Fruit fly (Drosophila melanogaster) whole organism, embryonic: Measurements from ENCODE around the gene Hsp110.
A peak's percentile ranks its signal among the peaks of the same experiment; 100 is the strongest.

Source experiments
- Aef1 ChIP-seq: fragments of 200-800 bp; sonication (Bioruptor generic); IDR thresholded peaks from 3 replicates; pipeline ENCODE4 v1.3.6; 2022; ENCODE audit warnings: missing biosample characterization, missing genetic modification characterization
- Blimp-1 ChIP-seq: fragments of 200-800 bp; sonication (Bioruptor generic); optimal IDR thresholded peaks from 3 replicates; lab custom pipeline; 2018; ENCODE audit warnings: missing biosample characterization, missing genetic modification characterization, mild to moderate bottlenecking, moderate library complexity, missing genetic modification reagents
- BtbVII ChIP-seq: fragments of 200-800 bp; sonication (Bioruptor generic); optimal IDR thresholded peaks from 3 replicates; lab custom pipeline; 2017; ENCODE audit warnings: missing biosample characterization, mild to moderate bottlenecking, missing genetic modification characterization
- Bteb2 ChIP-seq: fragments of 200-800 bp; sonication (Bioruptor generic); optimal IDR thresholded peaks from 2 replicates; lab custom pipeline; 2016; ENCODE audit warnings: missing biosample characterization, missing genetic modification characterization
- CG11504 ChIP-seq: fragments of 200-800 bp; sonication (Bioruptor generic); optimal IDR thresholded peaks from 3 replicates; lab custom pipeline; 2019; ENCODE audit warnings: missing biosample characterization, mild to moderate bottlenecking, missing genetic modification characterization, moderate library complexity
- CG12104 ChIP-seq: fragments of 200-800 bp; sonication (Bioruptor generic); optimal IDR thresholded peaks from 3 replicates; lab custom pipeline; 2016; ENCODE audit warnings: missing biosample characterization, missing genetic modification characterization
- CG12659 ChIP-seq: fragments of 200-800 bp; sonication (Bioruptor generic); optimal IDR thresholded peaks from 3 replicates; lab custom pipeline; 2017; ENCODE audit warnings: mild to moderate bottlenecking, missing biosample characterization, missing genetic modification reagents, missing genetic modification characterization
- CG15601 ChIP-seq: fragments of 200-800 bp; sonication (Bioruptor generic); optimal IDR thresholded peaks from 3 replicates; lab custom pipeline; 2019; ENCODE audit warnings: missing biosample characterization, mild to moderate bottlenecking, missing genetic modification characterization, moderate library complexity
- CG2889 ChIP-seq: fragments of 200-800 bp; sonication (Bioruptor generic); IDR thresholded peaks from 3 replicates; pipeline ENCODE4 v1.3.6; 2022; ENCODE audit warnings: missing biosample characterization, missing genetic modification characterization
- CG31388 ChIP-seq: fragments of 200-800 bp; sonication (Bioruptor generic); optimal IDR thresholded peaks from 2 replicates; lab custom pipeline; 2016; ENCODE audit warnings: missing biosample characterization, missing genetic modification characterization
- CG34422 ChIP-seq: fragments of 200-800 bp; sonication (Bioruptor generic); IDR thresholded peaks from 3 replicates; pipeline ENCODE4 v1.3.6; 2022; ENCODE audit warnings: missing biosample characterization, missing genetic modification characterization
- CG4360 ChIP-seq: fragments of 200-800 bp; sonication (Bioruptor generic); IDR thresholded peaks from 2 replicates; pipeline ENCODE4 v1.3.6; 2022; ENCODE audit warnings: missing biosample characterization, missing genetic modification characterization
- CG6683 ChIP-seq: fragments of 200-800 bp; sonication (Bioruptor generic); optimal IDR thresholded peaks from 2 replicates; lab custom pipeline; 2017; ENCODE audit warnings: missing biosample characterization, mild to moderate bottlenecking, missing genetic modification characterization, missing genetic modification reagents
- CG6765 ChIP-seq: fragments of 200-800 bp; sonication (Bioruptor generic); optimal IDR thresholded peaks from 3 replicates; lab custom pipeline; 2017; ENCODE audit warnings: missing biosample characterization, mild to moderate bottlenecking, missing genetic modification characterization
- CG9797 ChIP-seq: fragments of 200-800 bp; sonication (Bioruptor generic); optimal IDR thresholded peaks from 3 replicates; lab custom pipeline; 2018; ENCODE audit warnings: missing biosample characterization, mild to moderate bottlenecking, missing genetic modification characterization
- CG9817 ChIP-seq: fragments of 200-800 bp; sonication (Bioruptor generic); optimal IDR thresholded peaks from 2 replicates; lab custom pipeline; 2018; ENCODE audit warnings: missing biosample characterization, mild to moderate bottlenecking, missing genetic modification characterization, moderate library complexity
- CrebB ChIP-seq: fragments of 200-800 bp; sonication (Bioruptor generic); optimal IDR thresholded peaks from 3 replicates; lab custom pipeline; 2018; ENCODE audit warnings: missing biosample characterization, mild to moderate bottlenecking, missing genetic modification characterization
- Dref ChIP-seq: fragments of 200-800 bp; sonication (Bioruptor generic); IDR thresholded peaks from 2 replicates; pipeline ENCODE4 v1.3.6; 2022; ENCODE audit warnings: missing biosample characterization, missing genetic modification characterization
- Elba2 ChIP-seq: fragments of 200-800 bp; sonication (Bioruptor generic); optimal IDR thresholded peaks from 3 replicates; lab custom pipeline; 2016; ENCODE audit warnings: missing biosample characterization, missing genetic modification characterization
- HmgZ ChIP-seq: fragments of 200-800 bp; sonication (Bioruptor generic); optimal IDR thresholded peaks from 2 replicates; lab custom pipeline; 2018; ENCODE audit warnings: missing biosample characterization, mild to moderate bottlenecking, missing genetic modification characterization
- Hr51 ChIP-seq, 2 experiments: fragments of 200-800 bp; sonication (Bioruptor generic); optimal IDR thresholded peaks; 2 replicates in 1 of 2; 3 replicates in 1 of 2; lab custom pipeline; 2016 to 2018; ENCODE audit warnings: missing biosample characterization in 2 of 2, missing genetic modification characterization in 2 of 2, mild to moderate bottlenecking in 1 of 2, moderate library complexity in 1 of 2
- MBD-R2 ChIP-seq: fragments of 200-800 bp; sonication (Bioruptor generic); IDR thresholded peaks from 2 replicates; pipeline ENCODE4 v1.3.6; 2022; ENCODE audit warnings: missing biosample characterization, missing genetic modification characterization
- Med ChIP-seq: fragments of 200-800 bp; sonication (Bioruptor generic); peaks from one replicate; lab custom pipeline; 2016; ENCODE audit warnings: missing biosample characterization, missing genetic modification characterization, mild to moderate bottlenecking, inconsistent platforms, moderate library complexity
- NC2β ChIP-seq: fragments of 200-800 bp; sonication (Bioruptor generic); optimal IDR thresholded peaks from 2 replicates; lab custom pipeline; 2016; ENCODE audit warnings: missing biosample characterization, missing genetic modification characterization
- Oli ChIP-seq: fragments of 200-800 bp; sonication (Bioruptor generic); optimal IDR thresholded peaks from 2 replicates; lab custom pipeline; 2018; ENCODE audit warnings: missing biosample characterization, mild to moderate bottlenecking, missing genetic modification characterization, moderate library complexity
- Poxn ChIP-seq: fragments of 200-800 bp; sonication (Bioruptor generic); IDR thresholded peaks from 2 replicates; pipeline ENCODE4 v1.3.6; 2022; ENCODE audit warnings: missing biosample characterization, missing genetic modification characterization
- Ptx1 ChIP-seq: fragments of 200-800 bp; sonication (Bioruptor generic); IDR thresholded peaks from 2 replicates; pipeline ENCODE4 v1.3.6; 2022; ENCODE audit warnings: missing biosample characterization, missing genetic modification characterization
- Spps ChIP-seq: fragments of 200-800 bp; sonication (Bioruptor generic); optimal IDR thresholded peaks from 2 replicates; lab custom pipeline; 2018; ENCODE audit warnings: missing biosample characterization, mild to moderate bottlenecking, missing genetic modification characterization
- TFAM ChIP-seq: fragments of 200-800 bp; sonication (Bioruptor generic); optimal IDR thresholded peaks from 2 replicates; lab custom pipeline; 2017; ENCODE audit warnings: missing biosample characterization, missing genetic modification characterization, inconsistent platforms
- Xrp1 ChIP-seq: fragments of 200-800 bp; sonication (Bioruptor generic); IDR thresholded peaks from 2 replicates; pipeline ENCODE4 v1.3.6; 2022; ENCODE audit warnings: missing biosample characterization, missing genetic modification characterization
- YL-1 ChIP-seq: fragments of 200-800 bp; sonication (Bioruptor generic); optimal IDR thresholded peaks from 3 replicates; lab custom pipeline; 2017; ENCODE audit warnings: missing biosample characterization, mild to moderate bottlenecking, missing genetic modification characterization
- bcd ChIP-seq: fragments of 200-800 bp; sonication (Bioruptor generic); optimal IDR thresholded peaks from 2 replicates; lab custom pipeline; 2017; ENCODE audit warnings: missing biosample characterization, mild to moderate bottlenecking, missing genetic modification characterization
- ewg ChIP-seq: fragments of 200-800 bp; sonication (Bioruptor generic); optimal IDR thresholded peaks from 3 replicates; lab custom pipeline; 2017; ENCODE audit warnings: mild to moderate bottlenecking, missing biosample characterization, missing genetic modification reagents, missing genetic modification characterization
- fd3F ChIP-seq: fragments of 200-800 bp; sonication (Bioruptor generic); optimal IDR thresholded peaks from 2 replicates; lab custom pipeline; 2018; ENCODE audit warnings: missing biosample characterization, mild to moderate bottlenecking, missing genetic modification characterization, moderate library complexity
- gt ChIP-seq: fragments of 200-800 bp; sonication (Bioruptor generic); IDR thresholded peaks from 2 replicates; pipeline ENCODE4 v1.3.6; 2022; ENCODE audit warnings: missing biosample characterization, missing genetic modification characterization
- jumu ChIP-seq: fragments of 200-800 bp; sonication (Bioruptor generic); optimal IDR thresholded peaks from 3 replicates; lab custom pipeline; 2016; ENCODE audit warnings: missing biosample characterization, missing genetic modification characterization
- lola ChIP-seq, 3 experiments: fragments of >200 bp in 2 of 3; fragments of 200-800 bp in 1 of 3; sonication (Bioruptor generic) in 1 of 3; optimal IDR thresholded peaks; 2 replicates each; lab custom pipeline; 2017 to 2019; ENCODE audit warnings: missing biosample characterization in 3 of 3, missing genetic modification characterization in 3 of 3, mild to moderate bottlenecking in 1 of 3, moderate library complexity in 1 of 3
- mirr ChIP-seq: fragments of 200-800 bp; sonication (Bioruptor generic); optimal IDR thresholded peaks from 3 replicates; lab custom pipeline; 2018; ENCODE audit warnings: missing biosample characterization, mild to moderate bottlenecking, missing genetic modification characterization
- nerfin-1 ChIP-seq: fragments of 200-800 bp; sonication (Bioruptor generic); optimal IDR thresholded peaks from 3 replicates; lab custom pipeline; 2019; ENCODE audit warnings: missing biosample characterization, mild to moderate bottlenecking, missing genetic modification characterization, moderate library complexity
- pita ChIP-seq: fragments of 200-800 bp; sonication (Bioruptor generic); optimal IDR thresholded peaks from 2 replicates; lab custom pipeline; 2017; ENCODE audit warnings: missing biosample characterization, mild to moderate bottlenecking, missing genetic modification characterization
- repo ChIP-seq: fragments of 200-800 bp; sonication (Bioruptor generic); optimal IDR thresholded peaks from 2 replicates; lab custom pipeline; 2016; ENCODE audit warnings: missing biosample characterization, missing genetic modification characterization
- sd ChIP-seq: fragments of 200-800 bp; sonication (Bioruptor generic); optimal IDR thresholded peaks from 3 replicates; lab custom pipeline; 2018; ENCODE audit warnings: missing biosample characterization, mild to moderate bottlenecking, missing genetic modification characterization, moderate library complexity
- sim ChIP-seq: fragments of 200-800 bp; sonication (Bioruptor generic); IDR thresholded peaks from 2 replicates; pipeline ENCODE4 v1.3.6; 2022; ENCODE audit warnings: missing biosample characterization, missing genetic modification characterization
- tll ChIP-seq, 2 experiments: fragments of 200-800 bp in 1 of 2; fragments of >200 bp in 1 of 2; sonication (Bioruptor generic) in 1 of 2; optimal IDR thresholded peaks; 2 replicates each; lab custom pipeline; 2017 to 2019; ENCODE audit warnings: missing biosample characterization in 2 of 2, missing genetic modification characterization in 2 of 2, mild to moderate bottlenecking in 1 of 2, moderate library complexity in 1 of 2
- trem ChIP-seq: fragments of 200-800 bp; optimal IDR thresholded peaks from 3 replicates; lab custom pipeline; 2019; ENCODE audit warnings: missing biosample characterization, mild to moderate bottlenecking, missing genetic modification characterization, moderate library complexity
- vfl ChIP-seq: fragments of 200-800 bp; sonication (Bioruptor generic); optimal IDR thresholded peaks from 2 replicates; lab custom pipeline; 2016; ENCODE audit warnings: missing biosample characterization, missing genetic modification characterization
- vnd ChIP-seq: fragments of 200-800 bp; sonication (Bioruptor generic); IDR thresholded peaks from 3 replicates; pipeline ENCODE4 v1.3.6; 2022; ENCODE audit warnings: missing biosample characterization, missing genetic modification characterization; ENCODE audit not compliant: partially characterized antibody
- vvl ChIP-seq: fragments of 200-800 bp; sonication (Bioruptor generic); IDR thresholded peaks from 2 replicates; pipeline ENCODE4 v1.3.6; 2022; ENCODE audit warnings: missing biosample characterization, missing genetic modification characterization
- zen2 ChIP-seq: fragments of 200-800 bp; sonication (Bioruptor generic); IDR thresholded peaks from 3 replicates; pipeline ENCODE4 v1.3.6; 2022; ENCODE audit warnings: missing biosample characterization, missing genetic modification characterization; ENCODE audit not compliant: partially characterized antibody

The Hsp110 gene

DNA sequence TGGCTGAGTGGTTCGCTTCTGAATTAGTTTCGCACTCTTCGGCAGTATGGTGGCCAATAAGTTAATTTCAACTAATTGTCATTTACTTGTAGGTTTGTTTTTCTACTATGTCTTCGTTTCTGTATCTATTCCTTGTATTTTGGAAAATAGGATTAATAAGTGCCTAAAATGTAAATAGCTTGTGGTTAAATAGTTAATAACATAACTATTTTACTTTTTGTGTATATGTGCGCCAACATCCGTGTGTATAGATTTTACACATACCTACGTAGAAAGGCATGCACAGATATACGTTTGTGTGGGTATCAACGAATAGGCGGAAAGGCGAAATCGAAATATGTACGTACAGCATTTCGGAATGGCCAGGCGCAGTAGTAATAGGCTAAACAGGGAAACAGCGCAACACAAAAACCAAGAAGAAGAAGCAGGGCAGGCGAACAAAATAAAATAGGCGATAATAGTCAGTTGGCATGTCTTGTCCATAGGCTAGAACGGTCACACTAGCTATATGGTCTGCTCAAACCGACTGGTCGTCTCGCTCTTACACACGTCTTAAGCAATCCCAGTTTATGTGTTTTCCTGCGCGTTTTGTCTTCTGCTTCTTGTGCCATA is 34.2 kb upstream of the Hsp110 start (continued):
- TF ChIP-seq vnd (GFP tag; lab: Robert Waterston, UW) (no peak), Ptx1 (GFP tag; lab: Robert Waterston, UW) (no peak), CG6765 (GFP tag; lab: Kevin White, UChicago) (peak; percentile 25), trem (tag; lab: Kevin White, UChicago) (peak; percentile 98), tll (GFP tag; optimal IDR thresholded peaks at IDR 0.05; lab: Kevin White, UChicago) (no peak), CG2889 (GFP tag; lab: Robert Waterston, UW) (no peak), gt (GFP tag; lab: Robert Waterston, UW) (no peak), sd (tag; lab: Kevin White, UChicago) (peak; percentile 89), CG9797 (peak; percentile 68), vfl (GFP tag; lab: Kevin White, UChicago) (no peak), vvl (GFP tag; lab: Robert Waterston, UW) (peak; percentile 54), mirr (GFP tag; lab: Kevin White, UChicago) (peak; percentile 37), repo (no peak), HmgZ (tag; lab: Kevin White, UChicago) (peak; percentile 60), ewg (GFP tag; lab: Kevin White, UChicago) (peak; percentile 90), jumu (GFP tag; lab: Kevin White, UChicago) (no peak), zen2 (GFP tag; lab: Robert Waterston, UW) (0 out of 3 replicates have a peak, but pooled peaks have one; percentile 12), Elba2 (GFP tag; lab: Kevin White, UChicago) (no peak), Dref (GFP tag; lab: Robert Waterston, UW) (0 out of 2 replicates have a peak, but pooled peaks have one; percentile 1), CG6683 (GFP tag; lab: Kevin White, UChicago) (no peak), CG12659 (peak; percentile 57), pita (GFP tag; lab: Kevin White, UChicago) (no peak), Aef1 (GFP tag; lab: Robert Waterston, UW) (no peak), TFAM (GFP tag; lab: Kevin White, UChicago) (no peak), sim (GFP tag; lab: Robert Waterston, UW) (no peak), Hr51 (GFP tag; optimal IDR thresholded peaks at IDR 0.05; lab: Kevin White, UChicago) (peak in 1 of 2 experiments; percentile 13), lola (GFP tag; optimal IDR thresholded peaks at IDR 0.05; lab: Kevin White, UChicago) (no peak), fd3F (GFP tag; lab: Kevin White, UChicago) (no peak), CG31388 (GFP tag; lab: Kevin White, UChicago) (no peak), CG15601 (tag; lab: Kevin White, UChicago) (no peak), Spps (tag; lab: Kevin White, UChicago) (no peak), Oli (tag; lab: Kevin White, UChicago) (no peak), Poxn (GFP tag; lab: Robert Waterston, UW) (no peak), bcd (GFP tag; lab: Kevin White, UChicago) (no peak), CG4360 (GFP tag; lab: Robert Waterston, UW) (no peak), Med (GFP tag; lab: Kevin White, UChicago) (peak; percentile 86), CG34422 (GFP tag; lab: Robert Waterston, UW) (peak; percentile 44; the same call in 1 of the 3 replicates), MBD-R2 (GFP tag; lab: Robert Waterston, UW) (peak; percentile 42; the same call in 1 of the 2 replicates), BtbVII (GFP tag; lab: Kevin White, UChicago) (no peak), CG12104 (GFP tag; lab: Kevin White, UChicago) (no peak), CG11504 (tag; lab: Kevin White, UChicago) (no peak), Xrp1 (no peak), CrebB (tag; lab: Kevin White, UChicago) (peak; percentile 17), Blimp-1 (GFP tag; lab: Kevin White, UChicago) (no peak), nerfin-1 (tag; lab: Kevin White, UChicago) (peak; percentile 71), YL-1 (GFP tag; lab: Kevin White, UChicago) (no peak), CG9817 (tag; lab: Kevin White, UChicago) (no peak), NC2β (peak; percentile 6), Bteb2 (no peak)
